Fruit fly (Drosophila melanogaster) whole organism, embryonic: ENCODE results near the gene Gr64b.
A peak's percentile ranks its signal among the peaks of the same experiment; 100 is the strongest.

Experiments used
- CG1233 ChIP-seq: fragments of 200-800 bp; sonication (Bioruptor generic); optimal IDR thresholded peaks from 4 replicates; lab custom pipeline; 2018; ENCODE audit warnings: missing biosample characterization, mild to moderate bottlenecking, missing genetic modification characterization
- CG14441 ChIP-seq: fragments of 200-800 bp; sonication (Bioruptor generic); IDR thresholded peaks from 2 replicates; pipeline ENCODE4 v1.3.6; 2022; ENCODE audit warnings: missing biosample characterization, missing genetic modification characterization
- CG15073 ChIP-seq: fragments of 200-800 bp; sonication (Bioruptor generic); optimal IDR thresholded peaks from 2 replicates; lab custom pipeline; 2016; ENCODE audit warnings: missing biosample characterization, missing genetic modification characterization
- CG15269 ChIP-seq: fragments of 200-800 bp; sonication (Bioruptor generic); optimal IDR thresholded peaks from 2 replicates; lab custom pipeline; 2018; ENCODE audit warnings: missing biosample characterization, mild to moderate bottlenecking, missing genetic modification characterization, moderate library complexity
- CG17385 ChIP-seq: fragments of 200-800 bp; sonication (Bioruptor generic); optimal IDR thresholded peaks from 3 replicates; lab custom pipeline; 2018; ENCODE audit warnings: missing biosample characterization, mild to moderate bottlenecking, missing genetic modification characterization
- CG18262 ChIP-seq: fragments of 200-800 bp; optimal IDR thresholded peaks from 3 replicates; lab custom pipeline; 2019; ENCODE audit warnings: missing biosample characterization, mild to moderate bottlenecking, missing genetic modification characterization, moderate library complexity
- CG18619 ChIP-seq: fragments of 200-800 bp; sonication (Bioruptor generic); optimal IDR thresholded peaks from 3 replicates; lab custom pipeline; 2017; ENCODE audit warnings: missing biosample characterization, mild to moderate bottlenecking, missing genetic modification characterization
- CG2712 ChIP-seq: fragments of 200-800 bp; optimal IDR thresholded peaks from 3 replicates; lab custom pipeline; 2019; ENCODE audit warnings: missing biosample characterization, mild to moderate bottlenecking, missing genetic modification characterization, moderate library complexity
- CG2889 ChIP-seq: fragments of 200-800 bp; sonication (Bioruptor generic); IDR thresholded peaks from 3 replicates; pipeline ENCODE4 v1.3.6; 2022; ENCODE audit warnings: missing biosample characterization, missing genetic modification characterization
- CG30020 ChIP-seq: fragments of 200-800 bp; optimal IDR thresholded peaks from 2 replicates; lab custom pipeline; 2019; ENCODE audit warnings: missing biosample characterization, mild to moderate bottlenecking, missing genetic modification characterization, moderate library complexity
- CG3281 ChIP-seq: fragments of 200-800 bp; sonication (Bioruptor generic); optimal IDR thresholded peaks from 3 replicates; lab custom pipeline; 2017; ENCODE audit warnings: missing biosample characterization, mild to moderate bottlenecking, missing genetic modification characterization
- CG33557 ChIP-seq: fragments of 200-800 bp; sonication (Bioruptor generic); optimal IDR thresholded peaks from 2 replicates; lab custom pipeline; 2019; ENCODE audit warnings: missing biosample characterization, mild to moderate bottlenecking, missing genetic modification characterization, moderate library complexity
- CG3995 ChIP-seq: fragments of 200-800 bp; sonication (Bioruptor generic); optimal IDR thresholded peaks from 3 replicates; lab custom pipeline; 2016; ENCODE audit warnings: missing biosample characterization, missing genetic modification characterization
- CG4404 ChIP-seq: fragments of 200-800 bp; sonication (Bioruptor generic); IDR thresholded peaks from 2 replicates; pipeline ENCODE4 v1.3.6; 2022; ENCODE audit warnings: missing biosample characterization, missing genetic modification characterization
- CG5180 ChIP-seq: fragments of 200-800 bp; sonication (Bioruptor generic); optimal IDR thresholded peaks from 3 replicates; lab custom pipeline; 2017; ENCODE audit warnings: missing biosample characterization, missing genetic modification characterization, mild to moderate bottlenecking, moderate library complexity, missing genetic modification reagents
- CG6254 ChIP-seq: fragments of 200-800 bp; sonication (Bioruptor generic); optimal IDR thresholded peaks from 3 replicates; lab custom pipeline; 2017; ENCODE audit warnings: mild to moderate bottlenecking, missing biosample characterization, missing genetic modification reagents, missing genetic modification characterization
- CG6765 ChIP-seq: fragments of 200-800 bp; sonication (Bioruptor generic); optimal IDR thresholded peaks from 3 replicates; lab custom pipeline; 2017; ENCODE audit warnings: missing biosample characterization, mild to moderate bottlenecking, missing genetic modification characterization
- CG9876 ChIP-seq: fragments of 200-800 bp; sonication (Bioruptor generic); optimal IDR thresholded peaks from 2 replicates; lab custom pipeline; 2016; ENCODE audit warnings: missing biosample characterization, missing genetic modification characterization
- D19B ChIP-seq: fragments of 200-800 bp; sonication (Bioruptor generic); optimal IDR thresholded peaks from 2 replicates; lab custom pipeline; 2017; ENCODE audit warnings: missing biosample characterization, mild to moderate bottlenecking, missing genetic modification characterization
- Dek ChIP-seq: fragments of 200-800 bp; sonication (Bioruptor generic); optimal IDR thresholded peaks from 3 replicates; lab custom pipeline; 2019; ENCODE audit warnings: missing biosample characterization, mild to moderate bottlenecking, missing genetic modification characterization, moderate library complexity
- Fer1 ChIP-seq: fragments of 200-800 bp; sonication (Bioruptor generic); optimal IDR thresholded peaks from 2 replicates; lab custom pipeline; 2017; ENCODE audit warnings: missing biosample characterization, mild to moderate bottlenecking, missing genetic modification characterization
- HLH3B ChIP-seq: fragments of 200-800 bp; sonication (Bioruptor generic); IDR thresholded peaks from 2 replicates; pipeline ENCODE4 v1.3.6; 2022; ENCODE audit warnings: missing biosample characterization, missing genetic modification characterization
- HmgZ ChIP-seq: fragments of 200-800 bp; sonication (Bioruptor generic); optimal IDR thresholded peaks from 2 replicates; lab custom pipeline; 2018; ENCODE audit warnings: missing biosample characterization, mild to moderate bottlenecking, missing genetic modification characterization
- Hr78 ChIP-seq, 2 experiments: fragments of 200-800 bp in 1 of 2; fragments of >200 bp in 1 of 2; sonication (Bioruptor generic) in 1 of 2; optimal IDR thresholded peaks; 2 replicates each; lab custom pipeline; 2017 to 2019; ENCODE audit warnings: missing biosample characterization in 2 of 2, missing genetic modification characterization in 2 of 2, mild to moderate bottlenecking in 1 of 2, moderate library complexity in 1 of 2
- Lhr ChIP-seq: fragments of 200-800 bp; sonication (Bioruptor generic); optimal IDR thresholded peaks from 3 replicates; lab custom pipeline; 2017; ENCODE audit warnings: mild to moderate bottlenecking, missing biosample characterization, missing genetic modification reagents, missing genetic modification characterization
- Lim3 ChIP-seq: fragments of 200-800 bp; sonication (Bioruptor generic); IDR thresholded peaks from 2 replicates; pipeline ENCODE4 v1.3.6; 2022; ENCODE audit warnings: missing biosample characterization, missing genetic modification characterization
- Mrtf ChIP-seq: fragments of 200-800 bp; sonication (Bioruptor generic); IDR thresholded peaks from 3 replicates; pipeline ENCODE4 v1.3.6; 2022; ENCODE audit warnings: missing biosample characterization, missing genetic modification characterization
- Nf-YA ChIP-seq: fragments of 200-800 bp; sonication (Bioruptor generic); IDR thresholded peaks from 2 replicates; pipeline ENCODE4 v1.3.6; 2022; ENCODE audit warnings: missing biosample characterization, missing genetic modification characterization
- Sry-β ChIP-seq: fragments of 200-800 bp; sonication (Bioruptor generic); optimal IDR thresholded peaks from 2 replicates; lab custom pipeline; 2018; ENCODE audit warnings: missing biosample characterization, mild to moderate bottlenecking, missing genetic modification characterization, moderate library complexity
- Stat92E ChIP-seq, 3 experiments: fragments of >200 bp in 2 of 3; fragments of 200-800 bp in 1 of 3; sonication (Bioruptor generic) in 1 of 3; optimal IDR thresholded peaks; 2 replicates each; lab custom pipeline; 2017 to 2019; ENCODE audit warnings: missing biosample characterization in 3 of 3, missing genetic modification characterization in 3 of 3, mild to moderate bottlenecking in 1 of 3, moderate library complexity in 1 of 3
- al ChIP-seq: fragments of 200-800 bp; sonication (Bioruptor generic); IDR thresholded peaks from 2 replicates; pipeline ENCODE4 v1.3.6; 2022; ENCODE audit warnings: missing biosample characterization, missing genetic modification characterization
- ap ChIP-seq: fragments of 200-800 bp; sonication (Bioruptor generic); IDR thresholded peaks from 2 replicates; pipeline ENCODE4 v1.3.6; 2022; ENCODE audit warnings: missing biosample characterization, missing genetic modification characterization
- bowl ChIP-seq: fragments of 200-800 bp; sonication (Bioruptor generic); IDR thresholded peaks from 2 replicates; pipeline ENCODE4 v1.3.6; 2022; ENCODE audit warnings: missing biosample characterization, missing genetic modification characterization
- corto ChIP-seq: fragments of 200-800 bp; sonication (Bioruptor generic); optimal IDR thresholded peaks from 2 replicates; lab custom pipeline; 2016; ENCODE audit warnings: missing biosample characterization, mild to moderate bottlenecking, missing genetic modification characterization, moderate library complexity
- danr ChIP-seq: fragments of 200-800 bp; sonication (Bioruptor generic); IDR thresholded peaks from 2 replicates; pipeline ENCODE4 v1.3.6; 2022; ENCODE audit warnings: missing biosample characterization, missing genetic modification characterization
- hkb ChIP-seq, 2 experiments: fragments of 200-800 bp in 1 of 2; fragments of >200 bp in 1 of 2; sonication (Bioruptor generic) in 1 of 2; IDR thresholded peaks in 1 of 2; optimal IDR thresholded peaks in 1 of 2; 2 replicates each; pipeline versions ENCODE4 v1.3.6 to Lab custom; 2017 to 2022; ENCODE audit warnings: missing biosample characterization in 1 of 2, missing genetic modification characterization in 1 of 2
- inv ChIP-seq: fragments of 200-800 bp; sonication (Bioruptor generic); IDR thresholded peaks from 2 replicates; pipeline ENCODE4 v1.3.6; 2022; ENCODE audit warnings: missing biosample characterization, missing genetic modification characterization; ENCODE audit not compliant: partially characterized antibody
- lbe ChIP-seq: fragments of 200-800 bp; sonication (Bioruptor generic); optimal IDR thresholded peaks from 2 replicates; lab custom pipeline; 2016; ENCODE audit warnings: missing biosample characterization, mild to moderate bottlenecking, missing genetic modification characterization
- nerfin-2 ChIP-seq: fragments of 200-800 bp; sonication (Bioruptor generic); IDR thresholded peaks from 2 replicates; pipeline ENCODE4 v1.3.6; 2022; ENCODE audit warnings: missing biosample characterization, missing genetic modification characterization; ENCODE audit not compliant: partially characterized antibody
- p53 ChIP-seq: fragments of 200-800 bp; sonication (Bioruptor generic); optimal IDR thresholded peaks from 2 replicates; lab custom pipeline; 2016; ENCODE audit warnings: missing biosample characterization, missing genetic modification characterization
- pzg ChIP-seq: fragments of 200-800 bp; sonication (Bioruptor generic); optimal IDR thresholded peaks from 3 replicates; lab custom pipeline; 2018; ENCODE audit warnings: missing biosample characterization, mild to moderate bottlenecking, missing genetic modification characterization, moderate library complexity
- ranshi ChIP-seq: fragments of 200-800 bp; sonication (Bioruptor generic); IDR thresholded peaks from 2 replicates; pipeline ENCODE4 v1.3.6; 2022; ENCODE audit warnings: missing biosample characterization, missing genetic modification characterization
- sug ChIP-seq: fragments of 200-800 bp; optimal IDR thresholded peaks from 2 replicates; lab custom pipeline; 2019; ENCODE audit warnings: missing biosample characterization, mild to moderate bottlenecking, missing genetic modification characterization, moderate library complexity
- tap ChIP-seq: fragments of 200-800 bp; optimal IDR thresholded peaks from 3 replicates; lab custom pipeline; 2019; ENCODE audit warnings: missing biosample characterization, mild to moderate bottlenecking, missing genetic modification characterization, moderate library complexity
- tin ChIP-seq: fragments of 200-800 bp; sonication (Bioruptor generic); optimal IDR thresholded peaks from 3 replicates; lab custom pipeline; 2016; ENCODE audit warnings: missing biosample characterization, missing genetic modification characterization
- z ChIP-seq: fragments of 200-800 bp; sonication (Bioruptor generic); IDR thresholded peaks from 3 replicates; pipeline ENCODE4 v1.3.6; 2022; ENCODE audit warnings: missing biosample characterization, missing genetic modification characterization
- zf30C ChIP-seq: fragments of 200-800 bp; sonication (Bioruptor generic); optimal IDR thresholded peaks from 3 replicates; lab custom pipeline; 2018; ENCODE audit warnings: missing biosample characterization, mild to moderate bottlenecking, missing genetic modification characterization
- zfh1 ChIP-seq: fragments of 200-800 bp; sonication (Bioruptor generic); IDR thresholded peaks from 3 replicates; pipeline ENCODE4 v1.3.6; 2022; ENCODE audit warnings: missing biosample characterization, missing genetic modification characterization

Gr64b gene

dm6 chr3L:4070221-4070995, 42.0 kb downstream of the Gr64b start (continued):
- TF ChIP-seq Dek (tag; lab: Kevin White, UChicago) = peak; percentile 84
- peak; percentile 89 for TF ChIP-seq zfh1
- peak; percentile 85 for TF ChIP-seq tap (tag; lab: Kevin White, UChicago)
- no peak for TF ChIP-seq hkb (optimal IDR thresholded peaks at IDR 0.05; lab: Kevin White, UChicago)
- peak; percentile 94 for TF ChIP-seq hkb (GFP tag; IDR thresholded peaks at IDR 0.05; lab: Robert Waterston, UW)
- TF ChIP-seq Sry-β (GFP tag; lab: Kevin White, UChicago) = no peak
- TF ChIP-seq CG5180 (GFP tag; lab: Kevin White, UChicago) = peak; percentile 29
- TF ChIP-seq al (GFP tag; lab: Robert Waterston, UW) = peak; percentile 91
- no peak for TF ChIP-seq inv (GFP tag; lab: Robert Waterston, UW)
- TF ChIP-seq CG33557 (GFP tag; lab: Kevin White, UChicago) = no peak
- peak; percentile 88 for TF ChIP-seq CG2889 (GFP tag; lab: Robert Waterston, UW)
- TF ChIP-seq z (GFP tag; lab: Robert Waterston, UW) = no peak
- peak; percentile 91 for TF ChIP-seq Nf-YA
- TF ChIP-seq HmgZ = peak; percentile 89
- TF ChIP-seq lbe = peak; percentile 96
- TF ChIP-seq ap (GFP tag; lab: Robert Waterston, UW) = peak; percentile 93
- TF ChIP-seq Lhr (GFP tag; lab: Kevin White, UChicago) = peak; percentile 53
- TF ChIP-seq zf30C (GFP tag; lab: Kevin White, UChicago) = no peak
- TF ChIP-seq CG2712 (tag; lab: Kevin White, UChicago) = no peak
- peak; percentile 92 for TF ChIP-seq CG15269 (tag; lab: Kevin White, UChicago)
- peak; percentile 75 for TF ChIP-seq CG4404 (GFP tag; lab: Robert Waterston, UW)
- peak; percentile 90 for TF ChIP-seq Mrtf (GFP tag; lab: Robert Waterston, UW)
- peak; percentile 80 for TF ChIP-seq CG18619
- TF ChIP-seq CG3281 (GFP tag; lab: Kevin White, UChicago) = peak; percentile 79
- peak; percentile 90 for TF ChIP-seq CG14441 (GFP tag; lab: Robert Waterston, UW)
- no peak for TF ChIP-seq Stat92E (GFP tag; optimal IDR thresholded peaks at IDR 0.05; lab: Kevin White, UChicago)
- TF ChIP-seq CG6765 = peak; percentile 52
- peak; percentile 83 for TF ChIP-seq Fer1 (GFP tag; lab: Kevin White, UChicago)
- peak; percentile 89 for TF ChIP-seq danr (GFP tag; lab: Robert Waterston, UW)
- TF ChIP-seq CG1233 = peak; percentile 69
- peak; percentile 92 for TF ChIP-seq ranshi (GFP tag; lab: Robert Waterston, UW)
- TF ChIP-seq corto (GFP tag; lab: Kevin White, UChicago) = peak; percentile 93
- peak; percentile 58 for TF ChIP-seq p53 (GFP tag; lab: Kevin White, UChicago)
- peak; percentile 98 for TF ChIP-seq D19B (GFP tag; lab: Kevin White, UChicago)
- TF ChIP-seq nerfin-2 (GFP tag; lab: Robert Waterston, UW) = no peak
- peak; percentile 75 for TF ChIP-seq Lim3 (GFP tag; lab: Robert Waterston, UW)
- TF ChIP-seq CG9876 (GFP tag; lab: Kevin White, UChicago) = peak; percentile 81
- peak; percentile 5 for TF ChIP-seq pzg
- peak; percentile 81 for TF ChIP-seq bowl (GFP tag; lab: Robert Waterston, UW)
- TF ChIP-seq CG6254 (GFP tag; lab: Kevin White, UChicago) = peak; percentile 54
- peak; percentile 70 for TF ChIP-seq tin (GFP tag; lab: Kevin White, UChicago)
- peak; percentile 93 for TF ChIP-seq HLH3B (GFP tag; lab: Robert Waterston, UW)
- peak; percentile 82 for TF ChIP-seq CG17385 (GFP tag; lab: Kevin White, UChicago)
- TF ChIP-seq CG18262 (tag; lab: Kevin White, UChicago) = peak; percentile 56
- TF ChIP-seq Hr78 (GFP tag; optimal IDR thresholded peaks at IDR 0.05; lab: Kevin White, UChicago) = peak in 1 of 2 experiments; percentile 32
- TF ChIP-seq CG30020 = no peak
- peak; percentile 56 for TF ChIP-seq sug (tag; lab: Kevin White, UChicago)
- TF ChIP-seq CG3995 (GFP tag; lab: Kevin White, UChicago) = peak; percentile 59
- TF ChIP-seq CG15073 (GFP tag; lab: Kevin White, UChicago) = peak; percentile 37
